Worm (Caenorhabditis elegans): Measurements from ENCODE around the gene srz-100.
A peak's percentile ranks its signal among the peaks of the same experiment; 100 is the strongest.

Gene srz-100

ce11 chrV:16747031-16747672 is 15.5 kb downstream of the srz-100 start, which contains the start of gene dkf-2 (continued):
- peak; percentile 12 for TF ChIP-seq snpc-1.1 (tag; optimal IDR thresholded peaks at IDR 0.05; ENCODE audit: insufficient read depth)
- no peak for TF ChIP-seq rpc-1 (optimal IDR thresholded peaks at IDR 0.05)
- no peak for TF ChIP-seq rpc-1 (tag; optimal IDR thresholded peaks at IDR 0.05)
- TF ChIP-seq ztf-18 (tag; optimal IDR thresholded peaks at IDR 0.05), result no peak
- TF ChIP-seq F33H1.4 (GFP tag; IDR thresholded peaks at IDR 0.05), result peak; percentile 90
- TF ChIP-seq xnd-1 (tag; optimal IDR thresholded peaks at IDR 0.05), result peak; percentile 97
- TF ChIP-seq cebp-1 (GFP tag; IDR thresholded peaks at IDR 0.05), result no peak
- TF ChIP-seq cebp-1 (tag; optimal IDR thresholded peaks at IDR 0.05), result no peak
- peak; percentile 21; the same call in 1 of the 2 replicates for TF ChIP-seq D2030.7 (GFP tag; IDR thresholded peaks at IDR 0.05)
- TF ChIP-seq ztf-22 (GFP tag; optimal IDR thresholded peaks at IDR 0.05), result no peak
- no peak for TF ChIP-seq Y53F4B.3 (GFP tag; IDR thresholded peaks at IDR 0.05)
- TF ChIP-seq ceh-100 (GFP tag; IDR thresholded peaks at IDR 0.05), result peak; percentile 48
- no peak for TF ChIP-seq hrde-1 (tag; optimal IDR thresholded peaks at IDR 0.05; ENCODE audit: borderline replicate concordance)
- TF ChIP-seq athp-1 (tag; optimal IDR thresholded peaks at IDR 0.05), result no peak
- no peak for TF ChIP-seq bed-2 (GFP tag; IDR thresholded peaks at IDR 0.05)
- no peak for TF ChIP-seq F22D6.2 (tag; optimal IDR thresholded peaks at IDR 0.05)
- TF ChIP-seq F37B4.10 (GFP tag; IDR thresholded peaks at IDR 0.05), result no peak
- no peak for TF ChIP-seq F57A8.1 (GFP tag; optimal IDR thresholded peaks at IDR 0.05)
- no peak for TF ChIP-seq snpc-4 (GFP tag; optimal IDR thresholded peaks at IDR 0.05)
- TF ChIP-seq snpc-4 (tag; optimal IDR thresholded peaks at IDR 0.05), result peak in 2 of 4 experiments; percentile 17 to 19
- no peak for TF ChIP-seq sea-2 (GFP tag; IDR thresholded peaks at IDR 0.05)
- no peak for TF ChIP-seq F52B5.7 (tag; optimal IDR thresholded peaks at IDR 0.05)
- TF ChIP-seq T26A5.8 (tag; optimal IDR thresholded peaks at IDR 0.05), result no peak
- TF ChIP-seq lsl-1 (GFP tag; optimal IDR thresholded peaks at IDR 0.05), result peak; percentile 97
- TF ChIP-seq ceh-40 (GFP tag; IDR thresholded peaks at IDR 0.05), result no peak
- TF ChIP-seq madf-6 (GFP tag; IDR thresholded peaks at IDR 0.05), result peak; percentile 92
- no peak for TF ChIP-seq attf-3 (GFP tag; conservative IDR thresholded peaks at IDR 0.05)
- TF ChIP-seq hsf-1 (GFP tag; IDR thresholded peaks at IDR 0.05), result no peak
- 0 out of 2 replicates have a peak, but pooled peaks have one; percentile 20 for TF ChIP-seq mcd-1 (GFP tag; IDR thresholded peaks at IDR 0.05)
- no peak for TF ChIP-seq let-526 (GFP tag; IDR thresholded peaks at IDR 0.05)
- TF ChIP-seq madf-8 (GFP tag; conservative IDR thresholded peaks at IDR 0.05), result peak; percentile 74
- no peak for TF ChIP-seq him-1 (tag; optimal IDR thresholded peaks at IDR 0.05)
- TF ChIP-seq ekl-4 (GFP tag; IDR thresholded peaks at IDR 0.05), result 0 out of 2 replicates have a peak, but pooled peaks have one; percentile 41
- no peak for TF ChIP-seq cebp-2 (GFP tag; IDR thresholded peaks at IDR 0.05)
- TF ChIP-seq ceh-58 (GFP tag; IDR thresholded peaks at IDR 0.05), result no peak
- no peak for TF ChIP-seq aptf-2 (GFP tag; conservative IDR thresholded peaks at IDR 0.05)

ce11 chrV:16749473-16749872 is 17.8 kb downstream of the srz-100 start:
- TF ChIP-seq pbrm-1 (GFP tag; IDR thresholded peaks at IDR 0.05) (no peak), egl-18 (GFP tag; IDR thresholded peaks at IDR 0.05) (no peak), rcor-1 (GFP tag; IDR thresholded peaks at IDR 0.05) (no peak), D2030.7 (GFP tag; IDR thresholded peaks at IDR 0.05) (no peak), egl-44 (GFP tag; IDR thresholded peaks at IDR 0.05) (no peak), F52B5.7 (tag; optimal IDR thresholded peaks at IDR 0.05) (no peak), let-526 (GFP tag; IDR thresholded peaks at IDR 0.05) (no peak), bed-1 (GFP tag; IDR thresholded peaks at IDR 0.05) (no peak), fkh-3 (tag; optimal IDR thresholded peaks at IDR 0.05) (no peak), Y53G8AR.9 (GFP tag; conservative IDR thresholded peaks at IDR 0.05) (no peak), sea-2 (GFP tag; IDR thresholded peaks at IDR 0.05) (no peak), lin-40 (tag; optimal IDR thresholded peaks at IDR 0.05) (no peak), rec-8 (tag; optimal IDR thresholded peaks at IDR 0.05) (no peak), ztf-28 (GFP tag; IDR thresholded peaks at IDR 0.05) (no peak)

Data from whole organism, young adult.